Comparison of ENCODE assay signal across 3 fruit fly cellular contexts in genomic region chr3L:3441763-3442673, dm6.
TF ChIP-seq lines count a peak whose summit lies in the region.

No protein-coding gene starts in this region.

TF ChIP-seq in whole organism, embryonic, 481 proteins besides CTCF, POLR2A, EP300 and RAD21 (continued from another document):
- TF ChIP-seq ase (GFP tag; IDR thresholded peaks at IDR 0.05; lab: Robert Waterston, UW) (no peak), CG13287 (GFP tag; IDR thresholded peaks at IDR 0.05; lab: Robert Waterston, UW; ENCODE audit: partially characterized antibody) (no peak), ken (GFP tag; IDR thresholded peaks at IDR 0.05; lab: Robert Waterston, UW) (no peak), salm (tag; optimal IDR thresholded peaks at IDR 0.05; lab: Kevin White, UChicago) (no peak), CG15011 (GFP tag; optimal IDR thresholded peaks at IDR 0.05; lab: Kevin White, UChicago) (no peak), Chrac-16 (GFP tag; optimal IDR thresholded peaks at IDR 0.05; lab: Kevin White, UChicago) (no peak), CrebB (tag; optimal IDR thresholded peaks at IDR 0.05; lab: Kevin White, UChicago) (no peak), nerfin-1 (tag; optimal IDR thresholded peaks at IDR 0.05; lab: Kevin White, UChicago) (no peak), ro (GFP tag; IDR thresholded peaks at IDR 0.05; lab: Robert Waterston, UW) (no peak), CG11085 (GFP tag; IDR thresholded peaks at IDR 0.05; lab: Robert Waterston, UW) (0 out of 2 replicates have a peak, but pooled peaks have one; percentile 40), CG16815 (GFP tag; optimal IDR thresholded peaks at IDR 0.05; lab: Kevin White, UChicago) (no peak)

TF ChIP-seq in whole organism, prepupa, 60 proteins besides CTCF, POLR2A, EP300 and RAD21 (continued from another document):
- no peak for TF ChIP-seq CG11902 (GFP tag; optimal IDR thresholded peaks at IDR 0.05; lab: Kevin White, UChicago)
- TF ChIP-seq CG6808 (GFP tag; optimal IDR thresholded peaks at IDR 0.05; lab: Kevin White, UChicago): peak; percentile 66
- no peak for TF ChIP-seq fkh (GFP tag; optimal IDR thresholded peaks at IDR 0.05; lab: Kevin White, UChicago)
- peak; percentile 35 for TF ChIP-seq pdm3 (GFP tag; optimal IDR thresholded peaks at IDR 0.05; lab: Kevin White, UChicago)
- TF ChIP-seq Gug (GFP tag; IDR thresholded peaks at IDR 0.05; lab: Robert Waterston, UW): no peak
- TF ChIP-seq salr (GFP tag; optimal IDR thresholded peaks at IDR 0.05; lab: Kevin White, UChicago): peak in 1 of 2 experiments; percentile 25
- TF ChIP-seq dsx (GFP tag; optimal IDR thresholded peaks at IDR 0.05; lab: Kevin White, UChicago; ENCODE audit: poor library complexity, severe bottlenecking): peak; percentile 71
- TF ChIP-seq Eip75B (GFP tag; optimal IDR thresholded peaks at IDR 0.05; lab: Kevin White, UChicago): peak; percentile 39
- no peak for TF ChIP-seq CG6792 (GFP tag; optimal IDR thresholded peaks at IDR 0.05; lab: Kevin White, UChicago)
- peak; percentile 37; the same call in 1 of the 3 replicates for TF ChIP-seq CG8119 (GFP tag; IDR thresholded peaks at IDR 0.05; lab: Robert Waterston, UW)
- peak; percentile 26 for TF ChIP-seq CG9139 (GFP tag; optimal IDR thresholded peaks at IDR 0.05; lab: Kevin White, UChicago)
- TF ChIP-seq spab (GFP tag; optimal IDR thresholded peaks at IDR 0.05; lab: Kevin White, UChicago): peak; percentile 59
- TF ChIP-seq acj6 (GFP tag; optimal IDR thresholded peaks at IDR 0.05; lab: Kevin White, UChicago): peak; percentile 45
- TF ChIP-seq svp (GFP tag; lab: Kevin White, UChicago): peak; percentile 53
- TF ChIP-seq Eip93F (GFP tag; optimal IDR thresholded peaks at IDR 0.05; lab: Kevin White, UChicago): no peak
- no peak for TF ChIP-seq CG6276 (GFP tag; optimal IDR thresholded peaks at IDR 0.05; lab: Kevin White, UChicago)
- TF ChIP-seq CG8319 (GFP tag; optimal IDR thresholded peaks at IDR 0.05; lab: Kevin White, UChicago): no peak
- peak; percentile 49 for TF ChIP-seq CG8632 (GFP tag; optimal IDR thresholded peaks at IDR 0.05; lab: Kevin White, UChicago)
- peak; percentile 57 for TF ChIP-seq Met (GFP tag; optimal IDR thresholded peaks at IDR 0.05; lab: Kevin White, UChicago)
- peak; percentile 4 for TF ChIP-seq vri (GFP tag; optimal IDR thresholded peaks at IDR 0.05; lab: Kevin White, UChicago)
- peak; percentile 5 for TF ChIP-seq CG34406 (GFP tag; optimal IDR thresholded peaks at IDR 0.05; lab: Kevin White, UChicago)
- peak; percentile 58 for TF ChIP-seq CG10631 (GFP tag; optimal IDR thresholded peaks at IDR 0.05; lab: Kevin White, UChicago)
- TF ChIP-seq net (GFP tag; optimal IDR thresholded peaks at IDR 0.05; lab: Kevin White, UChicago): peak; percentile 24
- no peak for TF ChIP-seq lz (GFP tag; optimal IDR thresholded peaks at IDR 0.05; lab: Kevin White, UChicago)
- peak; percentile 88 for TF ChIP-seq Eip78C (GFP tag; lab: Kevin White, UChicago)
- TF ChIP-seq CG4318 (GFP tag; optimal IDR thresholded peaks at IDR 0.05; lab: Kevin White, UChicago): no peak
- TF ChIP-seq Hr38 (GFP tag; optimal IDR thresholded peaks at IDR 0.05; lab: Kevin White, UChicago): no peak
- TF ChIP-seq dac (GFP tag; optimal IDR thresholded peaks at IDR 0.05; lab: Kevin White, UChicago): no peak
- TF ChIP-seq Sox15 (GFP tag; optimal IDR thresholded peaks at IDR 0.05; lab: Kevin White, UChicago): no peak
- no peak for TF ChIP-seq Hr4 (GFP tag; optimal IDR thresholded peaks at IDR 0.05; lab: Kevin White, UChicago)
- peak; percentile 31 for TF ChIP-seq esn (GFP tag; optimal IDR thresholded peaks at IDR 0.05; lab: Kevin White, UChicago)
- TF ChIP-seq ss (GFP tag; optimal IDR thresholded peaks at IDR 0.05; lab: Kevin White, UChicago): peak; percentile 55 to 79
- no peak for TF ChIP-seq CG6854 (GFP tag; optimal IDR thresholded peaks at IDR 0.05; lab: Kevin White, UChicago)
- TF ChIP-seq CG11762 (GFP tag; optimal IDR thresholded peaks at IDR 0.05; lab: Kevin White, UChicago; ENCODE audit: insufficient read depth): no peak
- peak; percentile 42; the same call in 2 of the 3 replicates for TF ChIP-seq CG6163 (GFP tag; IDR thresholded peaks at IDR 0.05; lab: Robert Waterston, UW)
- TF ChIP-seq fd59A (GFP tag; optimal IDR thresholded peaks at IDR 0.05; lab: Kevin White, UChicago): peak; percentile 58
TF ChIP-seq in whole organism, prepupa: peak in this region for 36.

TF ChIP-seq in whole organism, wandering third instar larva, 38 proteins besides CTCF, POLR2A, EP300 and RAD21 (continued from another document):
- TF ChIP-seq rgr (GFP tag; optimal IDR thresholded peaks at IDR 0.05; lab: Kevin White, UChicago): peak; percentile 57
- peak; percentile 71 for TF ChIP-seq ey (GFP tag; optimal IDR thresholded peaks at IDR 0.05; lab: Kevin White, UChicago)
- TF ChIP-seq Mio (GFP tag; optimal IDR thresholded peaks at IDR 0.05; lab: Kevin White, UChicago): no peak
- peak; percentile 41 to 45 for TF ChIP-seq dl (GFP tag; optimal IDR thresholded peaks at IDR 0.05; lab: Kevin White, UChicago; ENCODE audit: insufficient read depth in 1 of 2, partially characterized antibody in 2 of 2)
- TF ChIP-seq lola (GFP tag; optimal IDR thresholded peaks at IDR 0.05; lab: Kevin White, UChicago): no peak
